Worm (Caenorhabditis elegans): ENCODE data around the gene W02C12.2.
A peak's percentile ranks its signal among the peaks of the same experiment; 100 is the strongest.

The W02C12.2 gene

ce11 chrIV:3963498-3963897 is 44.3 kb downstream of the W02C12.2 start:
- TF ChIP-seq hlh-30 (tag; optimal IDR thresholded peaks at IDR 0.05; ENCODE audit: insufficient read depth) = peak; percentile 9
- TF ChIP-seq nhr-28 (tag; optimal IDR thresholded peaks at IDR 0.05) = peak; percentile 64
- TF ChIP-seq duxl-1 (tag; optimal IDR thresholded peaks at IDR 0.05; ENCODE audit: poor library complexity) = no peak
- TF ChIP-seq dmd-6 (GFP tag; IDR thresholded peaks at IDR 0.05) = peak; percentile 22; the same call in 1 of the 2 replicates

ce11 chrIV:3962584-3962983 is 45.2 kb downstream of the W02C12.2 start, which contains the start of gene Y46C8AM.1:
Gene Y46C8AM.1 (plus strand): TSS chrIV:3962884.
- TF ChIP-seq ceh-62 (tag; optimal IDR thresholded peaks at IDR 0.05) (no peak), snpc-4 (tag; optimal IDR thresholded peaks at IDR 0.05) (no peak), nhr-6 (tag; optimal IDR thresholded peaks at IDR 0.05) (no peak), hmg-1.1 (GFP tag; IDR thresholded peaks at IDR 0.05) (no peak), nhr-237 (tag; optimal IDR thresholded peaks at IDR 0.05) (no peak), lim-7 (GFP tag; IDR thresholded peaks at IDR 0.05) (no peak), ces-1 (GFP tag; optimal IDR thresholded peaks at IDR 0.05) (no peak), ceh-32 (tag; optimal IDR thresholded peaks at IDR 0.05; ENCODE audit: poor library complexity) (no peak), dmd-8 (GFP tag; IDR thresholded peaks at IDR 0.05) (no peak), egl-27 (tag; optimal IDR thresholded peaks at IDR 0.05) (no peak), zag-1 (tag; optimal IDR thresholded peaks at IDR 0.05) (no peak)

DNA sequence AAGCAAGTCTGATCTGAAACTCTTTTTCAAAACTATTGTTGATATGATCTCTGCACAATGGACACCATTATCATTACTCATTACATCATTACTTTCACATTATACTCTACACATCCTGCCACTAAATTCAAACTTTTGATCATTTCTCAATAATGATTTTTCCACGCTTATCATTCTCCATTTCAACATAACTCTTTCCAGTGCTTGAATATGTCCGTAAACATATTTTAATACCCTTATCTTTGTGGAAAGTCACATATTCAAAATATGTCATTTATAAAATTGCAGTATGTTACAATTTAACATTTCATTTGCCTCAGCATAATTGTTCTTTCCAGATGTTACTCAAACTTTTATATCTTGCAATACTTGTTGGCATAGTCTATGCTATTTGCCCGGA is 47.4 kb downstream of the W02C12.2 start, which contains the start of gene clec-75:
Gene clec-75 (plus strand): TSS at position 339 of the 400 bp plus-strand sequence.
- TF ChIP-seq vab-7 (GFP tag; IDR thresholded peaks at IDR 0.05) (no peak), nhr-76 (tag; optimal IDR thresholded peaks at IDR 0.05) (no peak), pqm-1 (tag; optimal IDR thresholded peaks at IDR 0.05) (peak; percentile 73), attf-4 (tag; optimal IDR thresholded peaks at IDR 0.05) (no peak), zip-2 (tag; optimal IDR thresholded peaks at IDR 0.05) (no peak), zag-1 (tag; optimal IDR thresholded peaks at IDR 0.05) (no peak), daf-16 (GFP tag; optimal IDR thresholded peaks at IDR 0.05) (no peak), daf-16 (tag; optimal IDR thresholded peaks at IDR 0.05) (peak; percentile 67), ceh-28 (tag; optimal IDR thresholded peaks at IDR 0.05) (no peak), zfp-3 (GFP tag; conservative IDR thresholded peaks at IDR 0.05) (no peak), php-3 (GFP tag; IDR thresholded peaks at IDR 0.05) (no peak), lin-29 (GFP tag; IDR thresholded peaks at IDR 0.05) (no peak), nhr-28 (tag; optimal IDR thresholded peaks at IDR 0.05) (peak; percentile 43), nhr-237 (tag; optimal IDR thresholded peaks at IDR 0.05) (no peak), mep-1 (tag; optimal IDR thresholded peaks at IDR 0.05) (no peak), dmd-6 (GFP tag; IDR thresholded peaks at IDR 0.05) (peak; percentile 29; the same call in 1 of the 2 replicates), nhr-42 (GFP tag; IDR thresholded peaks at IDR 0.05) (no peak), ztf-7 (tag; optimal IDR thresholded peaks at IDR 0.05) (no peak), Y105C5A.15 (GFP tag; IDR thresholded peaks at IDR 0.05) (no peak)

ce11 chrIV:3956705-3957104 is 51.1 kb downstream of the W02C12.2 start, which contains the start of gene clec-74:
Gene clec-74 (plus strand): TSS chrIV:3957005.
- no peak for TF ChIP-seq nhr-11 (tag; optimal IDR thresholded peaks at IDR 0.05)
- TF ChIP-seq ZK337.2 (GFP tag; IDR thresholded peaks at IDR 0.05) = no peak
- TF ChIP-seq snpc-1.2 (GFP tag; IDR thresholded peaks at IDR 0.05) = no peak
- TF ChIP-seq cey-2 (tag; optimal IDR thresholded peaks at IDR 0.05; ENCODE audit: borderline replicate concordance, insufficient read depth) = no peak
- TF ChIP-seq D1046.2 (GFP tag; IDR thresholded peaks at IDR 0.05) = no peak

- TF ChIP-seq D1046.2 (GFP tag; IDR thresholded peaks at IDR 0.05) (no peak), mdt-29 (GFP tag; IDR thresholded peaks at IDR 0.05) (no peak), unc-130 (GFP tag; optimal IDR thresholded peaks at IDR 0.05) (no peak), pha-4 (GFP tag; IDR thresholded peaks at IDR 0.05) (no peak), pha-4 (tag; optimal IDR thresholded peaks at IDR 0.05) (no peak), unc-62 (GFP tag; optimal IDR thresholded peaks at IDR 0.05 in 1 of 2) (no peak), unc-62 (tag; optimal IDR thresholded peaks at IDR 0.05) (no peak), mes-2 (tag; optimal IDR thresholded peaks at IDR 0.05; ENCODE audit: poor library complexity, severe bottlenecking) (no peak), hif-1 (tag; optimal IDR thresholded peaks at IDR 0.05) (no peak)
Observed at ce11 chrIV:3956095-3956494, 51.7 kb downstream of the W02C12.2 start, which contains the start of gene clec-73. Gene clec-73 (minus strand): TSS chrIV:3956195.
